Fruit fly (Drosophila melanogaster): ENCODE data around the gene Psf1.

dm6 chr3L:1275767-1276166 is 28.3 kb upstream of the Psf1 start, which contains the start of gene CG32333:
- TF ChIP-seq CTCF (optimal IDR thresholded peaks at IDR 0.05), result no peak
- no peak for TF ChIP-seq CG8478 (optimal IDR thresholded peaks at IDR 0.05)

All from S2 (cell line).